Fruit fly (Drosophila melanogaster) whole organism, prepupa: ENCODE results near the gene Bulli.

ENCODE experiments used
- CG10669 ChIP-seq: fragments of 200-800 bp; sonication (Bioruptor generic); optimal IDR thresholded peaks from 3 replicates; lab custom pipeline; 2018; ENCODE audit warnings: missing biosample characterization, mild to moderate bottlenecking, missing genetic modification characterization, moderate library complexity
- CG11762 ChIP-seq: fragments of 200-800 bp; sonication (Bioruptor generic); optimal IDR thresholded peaks from 3 replicates; lab custom pipeline; 2016; ENCODE audit warnings: missing biosample characterization, missing genetic modification characterization; ENCODE audit not compliant: insufficient read depth
- CG11902 ChIP-seq: fragments of 200-800 bp; sonication (Bioruptor generic); optimal IDR thresholded peaks from 3 replicates; lab custom pipeline; 2016; ENCODE audit warnings: missing biosample characterization, missing genetic modification characterization
- CG15336 ChIP-seq: fragments of 200-800 bp; sonication (Bioruptor generic); IDR thresholded peaks from 2 replicates; pipeline ENCODE4 v1.3.6; 2022; ENCODE audit warnings: missing biosample characterization, missing genetic modification characterization
- CG1621 ChIP-seq: fragments of 200-800 bp; sonication (Bioruptor generic); optimal IDR thresholded peaks from 3 replicates; lab custom pipeline; 2018; ENCODE audit warnings: missing biosample characterization, mild to moderate bottlenecking, missing genetic modification characterization
- CG16779 ChIP-seq: fragments of 200-800 bp; sonication (Bioruptor generic); optimal IDR thresholded peaks from 3 replicates; lab custom pipeline; 2017; ENCODE audit warnings: missing biosample characterization, mild to moderate bottlenecking, missing genetic modification characterization
- CG3032 ChIP-seq: fragments of 200-800 bp; optimal IDR thresholded peaks from 2 replicates; lab custom pipeline; 2019; ENCODE audit warnings: missing biosample characterization, mild to moderate bottlenecking, missing genetic modification characterization, moderate library complexity
- CG31627 ChIP-seq: fragments of 200-800 bp; sonication (Bioruptor generic); optimal IDR thresholded peaks from 3 replicates; lab custom pipeline; 2016; ENCODE audit warnings: missing biosample characterization, missing genetic modification characterization
- CG32006 ChIP-seq: fragments of 200-800 bp; sonication (Bioruptor generic); optimal IDR thresholded peaks from 3 replicates; lab custom pipeline; 2017; ENCODE audit warnings: missing biosample characterization, mild to moderate bottlenecking, missing genetic modification characterization
- CG3919 ChIP-seq: fragments of 200-800 bp; sonication (Bioruptor generic); optimal IDR thresholded peaks from 3 replicates; lab custom pipeline; 2016; ENCODE audit warnings: missing biosample characterization, missing genetic modification characterization
- CG4318 ChIP-seq: fragments of 200-800 bp; sonication (Bioruptor generic); optimal IDR thresholded peaks from 3 replicates; lab custom pipeline; 2017; ENCODE audit warnings: missing biosample characterization, mild to moderate bottlenecking, missing genetic modification characterization
- CG6163 ChIP-seq: fragments of 200-800 bp; sonication (Bioruptor generic); IDR thresholded peaks from 3 replicates; pipeline ENCODE4 v1.3.6; 2022; ENCODE audit warnings: missing biosample characterization, missing genetic modification characterization
- CG6808 ChIP-seq: fragments of 200-800 bp; sonication (Bioruptor generic); optimal IDR thresholded peaks from 3 replicates; lab custom pipeline; 2017; ENCODE audit warnings: missing biosample characterization, missing genetic modification characterization, mild to moderate bottlenecking, moderate library complexity, missing genetic modification reagents
- CG8319 ChIP-seq: fragments of 200-800 bp; sonication (Bioruptor generic); optimal IDR thresholded peaks from 3 replicates; lab custom pipeline; 2016; ENCODE audit warnings: missing biosample characterization, missing genetic modification characterization
- CG8632 ChIP-seq: fragments of 200-800 bp; sonication (Bioruptor generic); optimal IDR thresholded peaks from 3 replicates; lab custom pipeline; 2016; ENCODE audit warnings: missing biosample characterization, missing genetic modification characterization
- Eip78C ChIP-seq: fragments of 200-800 bp; sonication (Bioruptor generic); peaks from one replicate; lab custom pipeline; 2016; ENCODE audit warnings: missing biosample characterization, missing genetic modification characterization
- Eip93F ChIP-seq: fragments of 200-800 bp; sonication (Bioruptor generic); optimal IDR thresholded peaks from 2 replicates; lab custom pipeline; 2016; ENCODE audit warnings: missing biosample characterization, mild to moderate bottlenecking, missing genetic modification characterization
- Ets21C ChIP-seq: fragments of 200-800 bp; sonication (Bioruptor generic); optimal IDR thresholded peaks from 3 replicates; lab custom pipeline; 2016; ENCODE audit warnings: missing biosample characterization, missing genetic modification characterization
- Ets96B ChIP-seq: fragments of 200-800 bp; optimal IDR thresholded peaks from 2 replicates; lab custom pipeline; 2019; ENCODE audit warnings: missing biosample characterization, mild to moderate bottlenecking, missing genetic modification characterization, moderate library complexity
- Hr39 ChIP-seq: fragments of 200-800 bp; sonication (Bioruptor generic); optimal IDR thresholded peaks from 2 replicates; lab custom pipeline; 2016; ENCODE audit warnings: missing biosample characterization, missing genetic modification characterization
- Hr4 ChIP-seq: fragments of 200-800 bp; sonication (Bioruptor generic); optimal IDR thresholded peaks from 3 replicates; lab custom pipeline; 2016; ENCODE audit warnings: missing biosample characterization, missing genetic modification characterization
- OdsH ChIP-seq: fragments of 200-800 bp; sonication (Bioruptor generic); optimal IDR thresholded peaks from 3 replicates; lab custom pipeline; 2016; ENCODE audit warnings: missing biosample characterization, missing genetic modification characterization
- Sox102F ChIP-seq: fragments of 200-800 bp; sonication (Bioruptor generic); optimal IDR thresholded peaks from 2 replicates; lab custom pipeline; 2016; ENCODE audit warnings: missing biosample characterization, mild to moderate bottlenecking, missing genetic modification characterization
- Sox14 ChIP-seq: fragments of 200-800 bp; sonication (Bioruptor generic); optimal IDR thresholded peaks from 3 replicates; lab custom pipeline; 2016; ENCODE audit warnings: missing biosample characterization, missing genetic modification characterization
- Sox15 ChIP-seq: fragments of 200-800 bp; sonication (Bioruptor generic); optimal IDR thresholded peaks from 3 replicates; lab custom pipeline; 2016; ENCODE audit warnings: missing biosample characterization, missing genetic modification characterization
- achi ChIP-seq: fragments of 200-800 bp; sonication (Bioruptor generic); optimal IDR thresholded peaks from 3 replicates; lab custom pipeline; 2016; ENCODE audit warnings: missing biosample characterization, missing genetic modification characterization
- acj6 ChIP-seq: fragments of 200-800 bp; sonication (Bioruptor generic); optimal IDR thresholded peaks from 3 replicates; lab custom pipeline; 2016; ENCODE audit warnings: missing biosample characterization, missing genetic modification characterization
- cyc ChIP-seq: fragments of 200-800 bp; sonication (Bioruptor generic); optimal IDR thresholded peaks from 3 replicates; lab custom pipeline; 2016; ENCODE audit warnings: missing biosample characterization, missing genetic modification characterization
- dsx ChIP-seq: fragments of 200-800 bp; optimal IDR thresholded peaks from 3 replicates; lab custom pipeline; 2019; ENCODE audit warnings: missing biosample characterization, mild to moderate bottlenecking, missing genetic modification characterization, moderate library complexity; ENCODE audit not compliant: poor library complexity, severe bottlenecking
- eg ChIP-seq: fragments of 200-800 bp; sonication (Bioruptor generic); IDR thresholded peaks from 3 replicates; pipeline ENCODE4 v1.3.6; 2022; ENCODE audit warnings: missing biosample characterization, missing genetic modification characterization
- esn ChIP-seq: fragments of 200-800 bp; sonication (Bioruptor generic); optimal IDR thresholded peaks from 2 replicates; lab custom pipeline; 2016; ENCODE audit warnings: missing biosample characterization, mild to moderate bottlenecking, missing genetic modification characterization, moderate library complexity
- fkh ChIP-seq: fragments of 200-800 bp; sonication (Bioruptor generic); optimal IDR thresholded peaks from 3 replicates; lab custom pipeline; 2017; ENCODE audit warnings: missing biosample characterization, mild to moderate bottlenecking, missing genetic modification characterization, moderate library complexity
- lz ChIP-seq: fragments of 200-800 bp; sonication (Bioruptor generic); optimal IDR thresholded peaks from 3 replicates; lab custom pipeline; 2016; ENCODE audit warnings: missing biosample characterization, missing genetic modification characterization
- pdm3 ChIP-seq: fragments of 200-800 bp; sonication (Bioruptor generic); optimal IDR thresholded peaks from 3 replicates; lab custom pipeline; 2016; ENCODE audit warnings: missing biosample characterization, missing genetic modification characterization
- spab ChIP-seq: fragments of 200-800 bp; sonication (Bioruptor generic); optimal IDR thresholded peaks from 2 replicates; lab custom pipeline; 2017; ENCODE audit warnings: missing biosample characterization, mild to moderate bottlenecking, missing genetic modification characterization, missing genetic modification reagents
- ss ChIP-seq, 2 experiments: fragments of 200-800 bp; sonication (Bioruptor generic); optimal IDR thresholded peaks; 2 replicates in 1 of 2; 3 replicates in 1 of 2; lab custom pipeline; 2017 to 2018; ENCODE audit warnings: mild to moderate bottlenecking in 2 of 2, missing biosample characterization in 2 of 2, missing genetic modification characterization in 2 of 2, moderate library complexity in 1 of 2
- svp ChIP-seq: fragments of 200-800 bp; sonication (Bioruptor generic); peaks from one replicate; lab custom pipeline; 2016; ENCODE audit warnings: missing biosample characterization, missing genetic modification characterization
- vri ChIP-seq: fragments of 200-800 bp; sonication (Bioruptor generic); optimal IDR thresholded peaks from 3 replicates; lab custom pipeline; 2016; ENCODE audit warnings: missing biosample characterization, mild to moderate bottlenecking, missing genetic modification characterization

Bulli gene

dm6 chr3L:6482838-6483237, 5.6 kb upstream of the Bulli start (continued):
- TF ChIP-seq CG15336 (GFP tag; lab: Robert Waterston, UW) (peak; percentile 95), achi (GFP tag; lab: Kevin White, UChicago) (peak; percentile 70), CG16779 (peak; percentile 68), acj6 (GFP tag; lab: Kevin White, UChicago) (peak; percentile 59), cyc (GFP tag; lab: Kevin White, UChicago) (peak; percentile 31), CG31627 (GFP tag; lab: Kevin White, UChicago) (no peak), Eip93F (GFP tag; lab: Kevin White, UChicago) (no peak), vri (GFP tag; lab: Kevin White, UChicago) (no peak), Eip78C (GFP tag; lab: Kevin White, UChicago) (peak; percentile 95), Sox15 (GFP tag; lab: Kevin White, UChicago) (peak; percentile 0), CG4318 (GFP tag; lab: Kevin White, UChicago) (peak; percentile 77), CG8319 (GFP tag; lab: Kevin White, UChicago) (peak; percentile 29), CG8632 (GFP tag; lab: Kevin White, UChicago) (peak; percentile 27), CG6808 (GFP tag; lab: Kevin White, UChicago) (peak; percentile 59), dsx (peak; percentile 24), Ets96B (tag; lab: Kevin White, UChicago) (peak; percentile 65), OdsH (GFP tag; lab: Kevin White, UChicago) (peak; percentile 75), svp (peak; percentile 70), CG10669 (peak; percentile 64), ss (GFP tag; optimal IDR thresholded peaks at IDR 0.05; lab: Kevin White, UChicago) (peak; percentile 31 to 58), CG11902 (GFP tag; lab: Kevin White, UChicago) (peak; percentile 4), eg (GFP tag; lab: Robert Waterston, UW) (peak; percentile 96), CG6163 (GFP tag; lab: Robert Waterston, UW) (peak; percentile 91)

dm6 chr3L:6494928-6495806, 6.7 kb downstream of the Bulli start, which contains the start of the genes Vps8 and sfl:
Gene Vps8 (minus strand): TSS chr3L:6495297.
Gene sfl (plus strand): TSS chr3L:6495680.
- TF ChIP-seq CG6808 (GFP tag; lab: Kevin White, UChicago) (no peak), CG1621 (no peak), CG15336 (GFP tag; lab: Robert Waterston, UW) (no peak), cyc (GFP tag; lab: Kevin White, UChicago) (peak; percentile 9), eg (GFP tag; lab: Robert Waterston, UW) (peak; percentile 29; the same call in 1 of the 3 replicates), OdsH (GFP tag; lab: Kevin White, UChicago) (peak; percentile 3), CG11762 (GFP tag; lab: Kevin White, UChicago) (no peak), Hr4 (GFP tag; lab: Kevin White, UChicago) (peak; percentile 33), CG8632 (GFP tag; lab: Kevin White, UChicago) (no peak), fkh (peak; percentile 8), Eip93F (GFP tag; lab: Kevin White, UChicago) (peak; percentile 26), svp (peak; percentile 68), Sox102F (GFP tag; lab: Kevin White, UChicago) (peak; percentile 24), pdm3 (GFP tag; lab: Kevin White, UChicago) (peak; percentile 17), Sox14 (GFP tag; lab: Kevin White, UChicago) (peak; percentile 36), achi (GFP tag; lab: Kevin White, UChicago) (peak; percentile 13), CG32006 (GFP tag; lab: Kevin White, UChicago) (peak; percentile 6), lz (peak; percentile 7), CG31627 (GFP tag; lab: Kevin White, UChicago) (peak; percentile 39), Hr39 (GFP tag; lab: Kevin White, UChicago) (peak; percentile 13), esn (GFP tag; lab: Kevin White, UChicago) (peak; percentile 32), CG11902 (GFP tag; lab: Kevin White, UChicago) (no peak), CG10669 (peak; percentile 5), Ets21C (peak; percentile 4), CG3919 (peak; percentile 26), Eip78C (GFP tag; lab: Kevin White, UChicago) (peak; percentile 53), CG3032 (tag; lab: Kevin White, UChicago) (peak; percentile 11), Ets96B (tag; lab: Kevin White, UChicago) (peak; percentile 34), spab (GFP tag; lab: Kevin White, UChicago) (no peak)
